Worm (Caenorhabditis elegans) whole organism, late embryonic: ENCODE data around the gene Y54G2A.48.

Source experiments
- F13H6.1 ChIP-seq: sonication (generic microtip); optimal IDR thresholded peaks from 2 replicates; lab custom pipeline; 2016; ENCODE audit warnings: missing genetic modification characterization, missing compliant biosample characterization
- ceh-2 ChIP-seq: sonication (generic microtip); optimal IDR thresholded peaks from 2 replicates; lab custom pipeline; 2016; ENCODE audit warnings: missing genotype, missing genetic modification characterization, missing compliant biosample characterization
- lin-11 ChIP-seq: fragments of 200-800 bp; sonication (Bioruptor generic); optimal IDR thresholded peaks from 2 replicates; lab custom pipeline; 2018; ENCODE audit warnings: mild to moderate bottlenecking, missing genetic modification characterization, missing compliant biosample characterization

DNA sequence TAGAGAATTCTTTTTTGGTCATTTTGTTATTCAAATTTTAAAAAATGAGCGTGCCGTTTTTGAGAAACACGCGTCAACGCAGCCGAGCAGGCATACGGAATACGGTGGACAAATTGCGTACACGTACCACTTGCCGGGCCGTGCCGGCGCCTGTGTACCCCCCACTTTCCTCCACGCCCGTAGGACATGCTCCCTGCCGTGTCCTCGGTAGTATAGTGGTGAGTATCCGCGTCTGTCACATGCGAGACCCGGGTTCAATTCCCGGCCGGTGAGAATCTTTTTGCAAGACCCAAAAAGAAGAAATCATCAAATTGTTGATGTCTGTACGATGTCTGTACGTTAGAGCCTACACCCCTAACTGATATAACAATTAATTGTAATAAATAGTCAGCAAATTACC is 24.3 kb downstream of the Y54G2A.48 start:
- TF ChIP-seq ceh-2 (tag; lab: Kevin White, UChicago) = no peak
- TF ChIP-seq F13H6.1 (tag; lab: Kevin White, UChicago) = no peak
- TF ChIP-seq lin-11 (tag; lab: Kevin White, UChicago) = no peak
